Worm (Caenorhabditis elegans) whole organism, late embryonic: Measurements from ENCODE around the gene snap-1.

Experiments
- ceh-14 ChIP-seq: sonication (generic microtip); optimal IDR thresholded peaks from 2 replicates; lab custom pipeline; 2016; ENCODE audit warnings: missing genotype, missing genetic modification characterization, missing compliant biosample characterization
- elt-4 ChIP-seq: sonication (generic microtip); optimal IDR thresholded peaks from 2 replicates; lab custom pipeline; 2016; ENCODE audit warnings: missing genetic modification characterization, missing compliant biosample characterization
- madf-2 ChIP-seq: sonication (generic microtip); optimal IDR thresholded peaks from 2 replicates; lab custom pipeline; 2017; ENCODE audit warnings: missing genetic modification characterization, missing compliant biosample characterization
- mec-3 ChIP-seq: sonication (generic microtip); optimal IDR thresholded peaks from 2 replicates; lab custom pipeline; 2016; ENCODE audit warnings: borderline replicate concordance, missing genetic modification characterization, missing compliant biosample characterization
- pqm-1 ChIP-seq: sonication (generic microtip); optimal IDR thresholded peaks from 2 replicates; lab custom pipeline; 2016; ENCODE audit warnings: missing genetic modification characterization, missing compliant biosample characterization
- unc-55 ChIP-seq: sonication (generic microtip); optimal IDR thresholded peaks from 2 replicates; lab custom pipeline; 2017; ENCODE audit warnings: missing biosample characterization, missing genetic modification reagents, missing genetic modification characterization

- no peak for TF ChIP-seq mec-3 (tag; lab: Kevin White, UChicago)
- TF ChIP-seq unc-55 (GFP tag; lab: Kevin White, UChicago), result no peak
- TF ChIP-seq ceh-14 (tag; lab: Kevin White, UChicago), result no peak
- no peak for TF ChIP-seq pqm-1 (tag; lab: Kevin White, UChicago)
- no peak for TF ChIP-seq elt-4 (tag; lab: Kevin White, UChicago)
- TF ChIP-seq madf-2 (tag; lab: Kevin White, UChicago), result no peak
Measured at ce11 chrV:8132926-8133325, 2.5 kb downstream of the snap-1 start, which contains the start of gene D1014.4.
